Worm (Caenorhabditis elegans): ENCODE measurements around the gene F01G10.6.
A peak's percentile ranks its signal among the peaks of the same experiment; 100 is the strongest.

ce11 chrIV:10180133-10180749 is 47.2 kb downstream of the F01G10.6 start, which contains the start of gene gta-1:
- TF ChIP-seq pha-4 (GFP tag; IDR thresholded peaks at IDR 0.05) (no peak), pha-4 (tag; optimal IDR thresholded peaks at IDR 0.05) (no peak), lin-13 (GFP tag; optimal IDR thresholded peaks at IDR 0.05) (no peak), nhr-102 (tag; optimal IDR thresholded peaks at IDR 0.05) (no peak), unc-39 (tag; optimal IDR thresholded peaks at IDR 0.05) (no peak), fkh-10 (GFP tag; optimal IDR thresholded peaks at IDR 0.05) (peak; percentile 16)

All from whole organism, L4 larva.